Fruit fly (Drosophila melanogaster): Measurements from ENCODE around the gene thoc7.

The thoc7 gene

dm6 chr3L:177938-178337, 34.5 kb downstream of the thoc7 start:
- TF ChIP-seq Dfd (GFP tag; optimal IDR thresholded peaks at IDR 0.05) (no peak), dl (GFP tag; optimal IDR thresholded peaks at IDR 0.05; ENCODE audit: insufficient read depth in 1 of 2, partially characterized antibody in 2 of 2) (no peak), CG9705 (GFP tag; optimal IDR thresholded peaks at IDR 0.05) (no peak), ey (GFP tag; optimal IDR thresholded peaks at IDR 0.05) (no peak), dmrt93B (GFP tag; optimal IDR thresholded peaks at IDR 0.05) (no peak), Sp1 (GFP tag; optimal IDR thresholded peaks at IDR 0.05) (no peak), usp (GFP tag; optimal IDR thresholded peaks at IDR 0.05) (no peak), Rel (GFP tag; optimal IDR thresholded peaks at IDR 0.05) (no peak), Rel (tag; optimal IDR thresholded peaks at IDR 0.05) (no peak), CrebA (GFP tag; optimal IDR thresholded peaks at IDR 0.05; ENCODE audit: borderline replicate concordance) (no peak), Myc (optimal IDR thresholded peaks at IDR 0.05) (no peak), tai (GFP tag; optimal IDR thresholded peaks at IDR 0.05) (no peak), Abd-B (GFP tag; optimal IDR thresholded peaks at IDR 0.05) (no peak), sv (GFP tag; optimal IDR thresholded peaks at IDR 0.05) (no peak), CG32264 (GFP tag; optimal IDR thresholded peaks at IDR 0.05) (no peak), fru (GFP tag; optimal IDR thresholded peaks at IDR 0.05) (no peak), pan (optimal IDR thresholded peaks at IDR 0.05) (no peak), rgr (GFP tag; optimal IDR thresholded peaks at IDR 0.05) (no peak), Jra (GFP tag; optimal IDR thresholded peaks at IDR 0.05) (no peak)

- TF ChIP-seq rgr (GFP tag; optimal IDR thresholded peaks at IDR 0.05) (no peak), foxo (GFP tag; optimal IDR thresholded peaks at IDR 0.05) (no peak), Myc (optimal IDR thresholded peaks at IDR 0.05) (peak; percentile 86), lola (GFP tag; optimal IDR thresholded peaks at IDR 0.05) (no peak), N (GFP tag; optimal IDR thresholded peaks at IDR 0.05) (peak; percentile 50), br (GFP tag; optimal IDR thresholded peaks at IDR 0.05) (no peak), dl (GFP tag; optimal IDR thresholded peaks at IDR 0.05; ENCODE audit: insufficient read depth in 1 of 2, partially characterized antibody in 2 of 2) (no peak), CG9705 (GFP tag; optimal IDR thresholded peaks at IDR 0.05) (no peak), Dfd (GFP tag; optimal IDR thresholded peaks at IDR 0.05) (no peak), GATAd (GFP tag; optimal IDR thresholded peaks at IDR 0.05) (no peak), pan (optimal IDR thresholded peaks at IDR 0.05) (no peak), sage (GFP tag; optimal IDR thresholded peaks at IDR 0.05) (no peak), Hr83 (GFP tag; optimal IDR thresholded peaks at IDR 0.05; ENCODE audit: poor library complexity, severe bottlenecking) (no peak), jim (GFP tag; optimal IDR thresholded peaks at IDR 0.05) (no peak)
Observed at dm6 chr3L:175949-176348, 36.5 kb downstream of the thoc7 start, which contains the start of gene CG7049. TSS of gene CG7049 (minus strand) at chr3L:176228.

dm6 chr3L:174501-174900, 38.0 kb downstream of the thoc7 start:
- TF ChIP-seq sage (GFP tag; optimal IDR thresholded peaks at IDR 0.05) = no peak
- TF ChIP-seq Jra (GFP tag; optimal IDR thresholded peaks at IDR 0.05) = peak; percentile 54
- TF ChIP-seq woc (GFP tag; optimal IDR thresholded peaks at IDR 0.05) = peak; percentile 10
- no peak for TF ChIP-seq Hr78 (GFP tag; optimal IDR thresholded peaks at IDR 0.05)
- TF ChIP-seq ey (GFP tag; optimal IDR thresholded peaks at IDR 0.05) = no peak

- TF ChIP-seq GATAd (GFP tag; optimal IDR thresholded peaks at IDR 0.05) (no peak), Sp1 (GFP tag; optimal IDR thresholded peaks at IDR 0.05) (no peak), tai (GFP tag; optimal IDR thresholded peaks at IDR 0.05) (no peak), fru (GFP tag; optimal IDR thresholded peaks at IDR 0.05) (no peak), dl (GFP tag; optimal IDR thresholded peaks at IDR 0.05; ENCODE audit: insufficient read depth in 1 of 2, partially characterized antibody in 2 of 2) (no peak), brk (GFP tag; optimal IDR thresholded peaks at IDR 0.05) (no peak), CG32264 (GFP tag; optimal IDR thresholded peaks at IDR 0.05) (no peak), lola (GFP tag; optimal IDR thresholded peaks at IDR 0.05) (no peak), sage (GFP tag; optimal IDR thresholded peaks at IDR 0.05) (no peak), CrebA (GFP tag; optimal IDR thresholded peaks at IDR 0.05; ENCODE audit: borderline replicate concordance) (no peak), Hr83 (GFP tag; optimal IDR thresholded peaks at IDR 0.05; ENCODE audit: poor library complexity, severe bottlenecking) (no peak), Dif (GFP tag; optimal IDR thresholded peaks at IDR 0.05; ENCODE audit: partially characterized antibody) (no peak)
Observed at dm6 chr3L:171729-172128, 40.8 kb downstream of the thoc7 start.

dm6 chr3L:166789-167132, 45.7 kb downstream of the thoc7 start:
- TF ChIP-seq HLH106 (tag; optimal IDR thresholded peaks at IDR 0.05) = peak; percentile 17
- peak; percentile 23 for TF ChIP-seq psq (GFP tag; optimal IDR thresholded peaks at IDR 0.05)
- TF ChIP-seq Hnf4 (GFP tag; optimal IDR thresholded peaks at IDR 0.05) = no peak
- TF ChIP-seq Hr78 (GFP tag; optimal IDR thresholded peaks at IDR 0.05) = no peak
- TF ChIP-seq CG9705 (GFP tag; optimal IDR thresholded peaks at IDR 0.05) = no peak
- no peak for TF ChIP-seq sage (GFP tag; optimal IDR thresholded peaks at IDR 0.05)
- TF ChIP-seq dmrt93B (GFP tag; optimal IDR thresholded peaks at IDR 0.05) = peak; percentile 10
- no peak for TF ChIP-seq Dif (GFP tag; optimal IDR thresholded peaks at IDR 0.05; ENCODE audit: partially characterized antibody)
- TF ChIP-seq fru (GFP tag; optimal IDR thresholded peaks at IDR 0.05) = peak; percentile 65
- TF ChIP-seq h (GFP tag; optimal IDR thresholded peaks at IDR 0.05) = no peak
- no peak for TF ChIP-seq Hr83 (GFP tag; optimal IDR thresholded peaks at IDR 0.05; ENCODE audit: poor library complexity, severe bottlenecking)
- TF ChIP-seq ey (GFP tag; optimal IDR thresholded peaks at IDR 0.05) = peak; percentile 17
- peak; percentile 17 for TF ChIP-seq OdsH (GFP tag; optimal IDR thresholded peaks at IDR 0.05)
- TF ChIP-seq Vsx2 (GFP tag; optimal IDR thresholded peaks at IDR 0.05; ENCODE audit: partially characterized antibody) = no peak
- no peak for TF ChIP-seq sv (GFP tag; optimal IDR thresholded peaks at IDR 0.05)
- no peak for TF ChIP-seq GATAd (GFP tag; optimal IDR thresholded peaks at IDR 0.05)
- no peak for TF ChIP-seq Dfd (GFP tag; optimal IDR thresholded peaks at IDR 0.05)
- TF ChIP-seq lola (GFP tag; optimal IDR thresholded peaks at IDR 0.05) = no peak
- peak in 1 of 2 experiments; percentile 45 for TF ChIP-seq foxo (GFP tag; optimal IDR thresholded peaks at IDR 0.05)
- TF ChIP-seq Jra (GFP tag; optimal IDR thresholded peaks at IDR 0.05) = no peak
- no peak for TF ChIP-seq pan (optimal IDR thresholded peaks at IDR 0.05)
- peak; percentile 16 for TF ChIP-seq Sp1 (GFP tag; optimal IDR thresholded peaks at IDR 0.05)
- no peak for TF ChIP-seq jim (GFP tag; optimal IDR thresholded peaks at IDR 0.05)
- TF ChIP-seq usp (GFP tag; optimal IDR thresholded peaks at IDR 0.05) = no peak
- no peak for TF ChIP-seq rgr (GFP tag; optimal IDR thresholded peaks at IDR 0.05)
- no peak for TF ChIP-seq dsf (GFP tag; optimal IDR thresholded peaks at IDR 0.05; ENCODE audit: borderline replicate concordance)
- TF ChIP-seq woc (GFP tag; optimal IDR thresholded peaks at IDR 0.05) = peak; percentile 4

Data from whole organism, wandering third instar larva.